Worm (Caenorhabditis elegans): ENCODE results near the gene pqn-31.

DNA sequence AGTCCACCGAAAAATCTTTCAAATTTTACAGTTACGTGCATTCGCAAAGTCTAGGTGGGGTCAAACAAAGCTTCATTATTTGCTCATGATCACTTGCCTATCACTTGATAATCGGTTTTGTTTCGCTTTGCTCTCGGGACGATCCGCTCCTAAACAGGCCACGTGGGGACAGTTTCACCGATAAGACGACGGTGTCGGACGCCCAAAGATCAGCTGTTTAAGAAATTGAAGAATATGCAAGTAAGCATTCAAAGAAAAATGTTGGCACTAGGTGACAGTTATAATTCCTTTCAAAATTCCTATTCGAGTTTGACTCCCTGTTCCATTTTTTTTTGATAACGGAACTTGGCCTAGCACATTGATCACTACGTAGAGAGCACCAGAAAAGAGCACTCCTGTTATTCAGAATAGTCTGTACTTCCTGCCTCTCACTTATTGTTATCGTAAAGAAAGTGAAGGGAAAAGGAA is 29.4 kb upstream of the pqn-31 start:
- peak; percentile 92 for TF ChIP-seq ets-4 (GFP tag; optimal IDR thresholded peaks at IDR 0.05)
- TF ChIP-seq him-1 (tag; optimal IDR thresholded peaks at IDR 0.05): no peak
- TF ChIP-seq aptf-3 (GFP tag; IDR thresholded peaks at IDR 0.05): no peak
